Worm (Caenorhabditis elegans) whole organism, L4 larva: ENCODE data around the gene fzr-1.

Source experiments
- ZK546.5 ChIP-seq, 2 experiments: sonication (generic microtip); optimal IDR thresholded peaks; 2 replicates each; lab custom pipeline; 2017; ENCODE audit warnings: missing biosample characterization in 2 of 2, missing genetic modification characterization in 2 of 2
- ceh-20 ChIP-seq: fragments of 200-800 bp; sonication (Bioruptor generic); IDR thresholded peaks from 2 replicates; pipeline ENCODE4 v1.3.6; 2022; ENCODE audit warnings: missing genetic modification reagents, missing genetic modification characterization, missing compliant biosample characterization
- ceh-82 ChIP-seq: sonication (generic microtip); optimal IDR thresholded peaks from 2 replicates; lab custom pipeline; 2017; ENCODE audit warnings: missing biosample characterization, missing genetic modification characterization
- lin-39 ChIP-seq: fragments of 150-350 bp; optimal IDR thresholded peaks from 2 replicates; lab custom pipeline; 2014; ENCODE audit warnings: missing biosample characterization, missing genetic modification reagents, missing genetic modification characterization
- lir-3 ChIP-seq: sonication (generic microtip); optimal IDR thresholded peaks from 2 replicates; lab custom pipeline; 2016; ENCODE audit warnings: mild to moderate bottlenecking, missing genetic modification characterization, missing compliant biosample characterization
- mdl-1 ChIP-seq, 2 experiments: fragments of 150-350 bp in 1 of 2; sonication (generic microtip) in 1 of 2; optimal IDR thresholded peaks; 2 replicates each; lab custom pipeline; 2014 to 2017; ENCODE audit warnings: missing biosample characterization in 2 of 2, missing genetic modification characterization in 2 of 2
- nhr-28 ChIP-seq: fragments of 150-350 bp; optimal IDR thresholded peaks from 2 replicates; lab custom pipeline; 2014; ENCODE audit warnings: missing biosample characterization, missing genetic modification characterization
- nhr-48 ChIP-seq: sonication (generic microtip); optimal IDR thresholded peaks from 2 replicates; lab custom pipeline; 2016; ENCODE audit warnings: mild to moderate bottlenecking, missing genetic modification characterization, missing compliant biosample characterization
- nhr-76 ChIP-seq: fragments of 150-350 bp; optimal IDR thresholded peaks from 2 replicates; lab custom pipeline; 2014; ENCODE audit warnings: missing biosample characterization, missing genetic modification characterization
- snpc-4 ChIP-seq: fragments of 150-350 bp; optimal IDR thresholded peaks from 2 replicates; lab custom pipeline; 2014; ENCODE audit warnings: missing biosample characterization, missing genetic modification characterization
- zag-1 ChIP-seq: fragments of 150-350 bp; optimal IDR thresholded peaks from 2 replicates; lab custom pipeline; 2014; ENCODE audit warnings: missing biosample characterization, missing genetic modification characterization

- TF ChIP-seq ceh-82 (tag; lab: Kevin White, UChicago) (no peak), lir-3 (tag; lab: Kevin White, UChicago) (no peak), zag-1 (tag; lab: Kevin White, UChicago) (no peak), snpc-4 (no peak), nhr-76 (tag; lab: Kevin White, UChicago) (no peak), nhr-28 (tag; lab: Kevin White, UChicago) (no peak), nhr-48 (tag; lab: Kevin White, UChicago) (no peak), ZK546.5 (tag; optimal IDR thresholded peaks at IDR 0.05; lab: Kevin White, UChicago) (no peak), ceh-20 (no peak), mdl-1 (tag; optimal IDR thresholded peaks at IDR 0.05; lab: Kevin White, UChicago) (no peak), lin-39 (tag; lab: Kevin White, UChicago) (no peak)
These were observed 25.5 kb downstream of the fzr-1 start for ce11 chrII:9618759-9619158.
